Worm (Caenorhabditis elegans): Measurements from ENCODE around the gene C36E8.6.

C36E8.6 gene

DNA sequence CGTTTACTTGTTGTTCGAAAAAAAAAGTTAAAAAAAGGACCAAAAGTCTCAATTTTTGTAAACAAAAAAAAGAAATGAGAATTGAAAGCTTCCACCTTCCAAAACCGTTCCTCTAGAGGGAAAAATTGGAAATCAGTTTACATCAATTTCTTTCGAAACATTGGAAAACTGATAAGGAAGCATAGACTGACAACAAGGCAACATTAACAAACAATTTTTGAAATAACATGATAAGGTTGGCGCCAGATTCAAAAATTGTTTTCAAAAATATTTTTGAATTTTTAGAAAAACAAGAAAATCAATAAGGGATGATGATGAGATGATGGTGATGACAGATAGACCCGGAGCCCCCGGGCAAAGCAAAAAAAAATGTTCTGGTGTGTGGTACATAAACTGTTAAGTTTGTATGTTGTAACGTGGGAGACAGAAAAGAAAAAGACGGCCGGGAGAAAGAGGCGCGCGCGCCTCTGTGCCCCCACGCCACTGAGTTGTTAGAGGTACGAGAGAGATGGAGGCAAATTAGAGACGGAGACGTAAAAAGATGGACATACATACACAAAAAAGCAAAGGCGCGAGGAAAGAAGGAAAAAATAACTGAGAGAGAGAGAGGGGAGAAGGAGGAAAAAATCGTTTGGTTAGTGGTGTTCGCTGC, 7.8 kb upstream of the C36E8.6 start (continued):
- TF ChIP-seq eyg-1 (tag; optimal IDR thresholded peaks at IDR 0.05), result no peak

DNA sequence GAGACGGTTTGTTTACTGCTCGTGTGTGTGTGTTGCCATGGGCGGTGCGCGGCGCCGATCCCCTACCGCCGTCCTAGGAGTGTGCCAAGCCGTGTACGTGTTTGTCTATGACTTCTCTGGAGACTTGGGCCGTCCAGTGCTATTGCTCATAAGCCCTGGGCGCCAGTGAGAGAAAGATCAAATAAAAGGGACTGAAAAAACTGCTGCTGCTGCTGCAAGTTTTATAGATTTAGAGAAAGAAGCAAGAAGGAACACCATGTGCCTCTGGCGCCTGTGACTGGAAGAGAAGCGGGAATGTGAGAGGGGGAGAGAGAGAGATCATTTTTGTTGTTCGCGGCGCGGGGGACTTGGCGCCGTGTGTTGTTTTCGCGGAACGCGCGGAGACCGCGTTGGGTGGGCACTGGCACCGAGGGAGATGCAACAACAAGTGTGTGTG, 3.8 kb upstream of the C36E8.6 start:
- TF ChIP-seq gmeb-2 (tag; optimal IDR thresholded peaks at IDR 0.05) (no peak), pha-2 (tag; optimal IDR thresholded peaks at IDR 0.05) (no peak), lin-11 (tag; optimal IDR thresholded peaks at IDR 0.05) (no peak), zip-5 (tag; optimal IDR thresholded peaks at IDR 0.05) (no peak), pros-1 (tag; optimal IDR thresholded peaks at IDR 0.05) (no peak), ceh-9 (tag; optimal IDR thresholded peaks at IDR 0.05) (no peak), pax-1 (tag; optimal IDR thresholded peaks at IDR 0.05) (no peak), Y22D7AL.16 (tag; optimal IDR thresholded peaks at IDR 0.05) (no peak), sdc-2 (tag; optimal IDR thresholded peaks at IDR 0.05) (peak; percentile 7), odd-2 (tag; optimal IDR thresholded peaks at IDR 0.05) (no peak), tbx-2 (tag; optimal IDR thresholded peaks at IDR 0.05) (peak; percentile 5), hlh-6 (tag; optimal IDR thresholded peaks at IDR 0.05) (peak; percentile 58), ceh-19 (GFP tag; optimal IDR thresholded peaks at IDR 0.05) (no peak), sox-4 (tag; optimal IDR thresholded peaks at IDR 0.05) (no peak), nhr-232 (tag; optimal IDR thresholded peaks at IDR 0.05) (no peak), ceh-14 (tag; optimal IDR thresholded peaks at IDR 0.05) (no peak), ceh-2 (tag; optimal IDR thresholded peaks at IDR 0.05) (no peak), ceh-34 (tag; optimal IDR thresholded peaks at IDR 0.05) (no peak), npax-4 (tag; optimal IDR thresholded peaks at IDR 0.05) (no peak), ceh-18 (tag; optimal IDR thresholded peaks at IDR 0.05) (peak; percentile 41), dve-1 (tag; optimal IDR thresholded peaks at IDR 0.05) (no peak), C08G9.2 (tag; optimal IDR thresholded peaks at IDR 0.05) (peak; percentile 4), tbx-7 (tag; optimal IDR thresholded peaks at IDR 0.05) (no peak), rnt-1 (tag; optimal IDR thresholded peaks at IDR 0.05) (no peak), pat-9 (tag; optimal IDR thresholded peaks at IDR 0.05) (no peak), syd-9 (tag; optimal IDR thresholded peaks at IDR 0.05) (no peak), che-1 (tag; optimal IDR thresholded peaks at IDR 0.05) (no peak), unc-42 (tag; optimal IDR thresholded peaks at IDR 0.05) (no peak), unc-3 (GFP tag; conservative IDR thresholded peaks at IDR 0.05) (no peak), unc-3 (tag; optimal IDR thresholded peaks at IDR 0.05) (no peak), sox-2 (GFP tag; IDR thresholded peaks at IDR 0.05) (no peak)

DNA sequence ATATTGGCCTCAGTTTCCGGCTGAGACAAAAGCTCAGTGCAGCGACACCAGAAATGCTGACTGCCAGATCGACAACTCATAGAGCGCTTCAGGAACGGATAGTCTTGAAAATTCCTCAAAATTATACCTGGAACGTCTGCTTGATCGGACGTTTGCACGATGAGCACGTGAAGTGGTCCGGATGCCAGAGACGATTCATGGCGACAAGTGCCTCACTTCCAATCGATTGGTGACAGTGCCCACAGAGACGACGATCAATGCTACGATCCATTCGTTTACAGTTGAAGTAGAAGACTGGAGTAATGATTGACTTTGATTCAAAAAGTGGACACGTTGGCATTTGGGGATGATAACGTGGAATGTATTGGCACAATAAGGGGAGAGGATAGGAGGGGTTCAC, 1.5 kb upstream of the C36E8.6 start, which contains the start of gene Y1A5A.1:
Y1A5A.1 (minus strand) TSS at position 294 of the 400 bp plus-strand sequence.
- no peak for TF ChIP-seq ceh-19 (GFP tag; optimal IDR thresholded peaks at IDR 0.05)
- no peak for TF ChIP-seq pqm-1 (tag; optimal IDR thresholded peaks at IDR 0.05)
- no peak for TF ChIP-seq pros-1 (tag; optimal IDR thresholded peaks at IDR 0.05)
- TF ChIP-seq hlh-13 (GFP tag; optimal IDR thresholded peaks at IDR 0.05), result no peak
- no peak for TF ChIP-seq pha-2 (tag; optimal IDR thresholded peaks at IDR 0.05)
- TF ChIP-seq ceh-6 (GFP tag; optimal IDR thresholded peaks at IDR 0.05), result no peak
- TF ChIP-seq sdc-2 (tag; optimal IDR thresholded peaks at IDR 0.05), result no peak

DNA sequence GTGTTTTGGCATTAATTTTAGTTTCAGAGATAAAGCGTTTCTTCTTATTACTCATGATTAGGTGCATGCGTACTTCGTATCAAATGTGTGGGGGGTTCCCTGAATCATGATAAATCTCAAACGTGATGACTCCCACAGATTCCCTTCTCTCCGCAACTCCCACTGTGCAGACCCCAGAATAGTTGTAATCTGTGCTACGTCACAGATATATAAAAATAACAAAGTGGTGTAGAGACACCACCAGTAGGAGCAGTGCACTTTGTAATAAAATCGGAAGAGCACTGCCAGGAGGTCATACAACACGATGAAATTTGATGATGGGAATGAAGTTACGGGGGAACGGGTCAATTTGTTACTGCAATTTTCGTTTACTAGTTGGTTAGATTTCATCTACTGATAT, 3.5 kb downstream of the C36E8.6 start:
- no peak for TF ChIP-seq T23F11.4 (GFP tag; optimal IDR thresholded peaks at IDR 0.05)
- TF ChIP-seq ttx-3 (tag; optimal IDR thresholded peaks at IDR 0.05), result no peak
- TF ChIP-seq ref-2 (tag; optimal IDR thresholded peaks at IDR 0.05), result no peak
- no peak for TF ChIP-seq ceh-31 (tag; optimal IDR thresholded peaks at IDR 0.05)
- no peak for TF ChIP-seq hlh-6 (tag; optimal IDR thresholded peaks at IDR 0.05)
- no peak for TF ChIP-seq npax-4 (tag; optimal IDR thresholded peaks at IDR 0.05)
- no peak for TF ChIP-seq ceh-2 (tag; optimal IDR thresholded peaks at IDR 0.05)
- TF ChIP-seq ceh-22 (tag; optimal IDR thresholded peaks at IDR 0.05), result no peak
- TF ChIP-seq C38D4.7 (GFP tag; optimal IDR thresholded peaks at IDR 0.05), result no peak
- no peak for TF ChIP-seq ceh-14 (tag; optimal IDR thresholded peaks at IDR 0.05)
- no peak for TF ChIP-seq lim-6 (tag; optimal IDR thresholded peaks at IDR 0.05)
- no peak for TF ChIP-seq che-1 (tag; optimal IDR thresholded peaks at IDR 0.05)
- no peak for TF ChIP-seq pag-3 (tag; optimal IDR thresholded peaks at IDR 0.05; ENCODE audit: borderline replicate concordance)
